Worm (Caenorhabditis elegans) whole organism, early embryonic: Measurements from ENCODE around the gene ZK945.7.

Experiments used
- B0310.2 ChIP-seq: sonication (generic microtip); optimal IDR thresholded peaks from 2 replicates; lab custom pipeline; 2016; ENCODE audit warnings: mild to moderate bottlenecking, missing genetic modification characterization, missing compliant biosample characterization
- F13C5.2 ChIP-seq: sonication (generic microtip); optimal IDR thresholded peaks from 2 replicates; lab custom pipeline; 2017; ENCODE audit warnings: mild to moderate bottlenecking, missing genetic modification characterization, inconsistent platforms, missing compliant biosample characterization
- aly-1 ChIP-seq: sonication (generic microtip); optimal IDR thresholded peaks from 2 replicates; lab custom pipeline; 2016; ENCODE audit warnings: missing genetic modification characterization, missing compliant biosample characterization
- ama-1 ChIP-seq: fragments of 150-350 bp; optimal IDR thresholded peaks from 2 replicates; lab custom pipeline; 2014
- ceh-13 ChIP-seq: fragments of 200-800 bp; sonication (Bioruptor generic); optimal IDR thresholded peaks from 2 replicates; lab custom pipeline; 2018; ENCODE audit warnings: mild to moderate bottlenecking, missing genetic modification characterization, missing compliant biosample characterization
- ceh-36 ChIP-seq: sonication (generic microtip); optimal IDR thresholded peaks from 2 replicates; lab custom pipeline; 2016; ENCODE audit warnings: missing genetic modification characterization, inconsistent platforms, missing compliant biosample characterization
- ets-7 ChIP-seq: sonication (generic microtip); optimal IDR thresholded peaks from 2 replicates; lab custom pipeline; 2016; ENCODE audit warnings: missing genotype, missing genetic modification characterization, missing compliant biosample characterization
- flt-1 ChIP-seq: fragments of 200-800 bp; sonication (Bioruptor generic); IDR thresholded peaks from 2 replicates; pipeline ENCODE4 v1.3.6; 2022; ENCODE audit warnings: missing genetic modification characterization, missing compliant biosample characterization
- hmbx-1 ChIP-seq: sonication (generic microtip); optimal IDR thresholded peaks from 2 replicates; lab custom pipeline; 2016; ENCODE audit warnings: mild to moderate bottlenecking, missing genetic modification characterization, missing compliant biosample characterization
- hmg-4 ChIP-seq: fragments of 200-800 bp; sonication (Bioruptor generic); optimal IDR thresholded peaks from 2 replicates; lab custom pipeline; 2018; ENCODE audit warnings: mild to moderate bottlenecking, missing genetic modification characterization, missing compliant biosample characterization
- hnd-1 ChIP-seq: sonication (generic microtip); optimal IDR thresholded peaks from 2 replicates; lab custom pipeline; 2016; ENCODE audit warnings: missing genetic modification characterization, missing compliant biosample characterization
- pes-1 ChIP-seq: fragments of 200-800 bp; sonication (Bioruptor generic); IDR thresholded peaks from 2 replicates; pipeline ENCODE4 v1.3.6; 2022; ENCODE audit warnings: missing genetic modification reagents, missing genetic modification characterization, missing compliant biosample characterization
- scrt-1 ChIP-seq: fragments of 200-800 bp; sonication (Bioruptor generic); IDR thresholded peaks from 2 replicates; pipeline ENCODE4 v1.3.6; 2022; ENCODE audit warnings: missing genetic modification characterization, missing compliant biosample characterization
- sea-1 ChIP-seq: fragments of 200-800 bp; sonication (Bioruptor generic); conservative IDR thresholded peaks from 2 replicates; pipeline ENCODE4 v1.3.6; 2022; ENCODE audit warnings: missing genetic modification characterization, missing compliant biosample characterization
- tbx-11 ChIP-seq: fragments of 200-800 bp; sonication (Bioruptor generic); IDR thresholded peaks from 2 replicates; pipeline ENCODE4 v1.3.6; 2022; ENCODE audit warnings: missing genetic modification characterization, missing compliant biosample characterization
- tbx-37 ChIP-seq: fragments of 200-800 bp; sonication (Bioruptor generic); conservative IDR thresholded peaks from 2 replicates; pipeline ENCODE4 v1.3.6; 2022; ENCODE audit warnings: missing genetic modification reagents, missing genetic modification characterization, missing compliant biosample characterization
- tra-4 ChIP-seq: sonication (generic microtip); optimal IDR thresholded peaks from 2 replicates; lab custom pipeline; 2017; ENCODE audit warnings: missing genetic modification characterization, missing compliant biosample characterization

Gene ZK945.7

ce11 chrII:10095224-10095623 is 13.1 kb downstream of the ZK945.7 start:
- TF ChIP-seq flt-1 (GFP tag; lab: Robert Waterston, UW) (no peak), B0310.2 (tag; lab: Kevin White, UChicago) (no peak), aly-1 (no peak), hmg-4 (GFP tag; lab: Kevin White, UChicago) (no peak), scrt-1 (GFP tag; lab: Robert Waterston, UW) (no peak), sea-1 (GFP tag; lab: Robert Waterston, UW) (no peak), hnd-1 (tag; lab: Kevin White, UChicago) (no peak), tra-4 (tag; lab: Kevin White, UChicago) (no peak), ceh-36 (tag; lab: Kevin White, UChicago) (no peak), tbx-11 (GFP tag; lab: Robert Waterston, UW) (no peak), F13C5.2 (tag; lab: Kevin White, UChicago) (no peak), ets-7 (tag; lab: Kevin White, UChicago) (no peak), ceh-13 (GFP tag; lab: Kevin White, UChicago) (no peak), hmbx-1 (no peak), tbx-37 (GFP tag; lab: Robert Waterston, UW) (no peak), pes-1 (GFP tag; lab: Robert Waterston, UW) (no peak), ama-1 (lab: Kevin White, UChicago) (no peak)

- no peak for TF ChIP-seq ets-7 (tag; lab: Kevin White, UChicago)
- TF ChIP-seq hnd-1 (tag; lab: Kevin White, UChicago), result no peak
- no peak for TF ChIP-seq scrt-1 (GFP tag; lab: Robert Waterston, UW)
- no peak for TF ChIP-seq hmbx-1
- TF ChIP-seq ceh-36 (tag; lab: Kevin White, UChicago), result no peak
- TF ChIP-seq tbx-11 (GFP tag; lab: Robert Waterston, UW), result no peak
Measured at ce11 chrII:10094190-10094923, 13.9 kb downstream of the ZK945.7 start, which contains the start of gene lact-2. Gene lact-2, plus strand, starts transcription at chrII:10094873.

DNA sequence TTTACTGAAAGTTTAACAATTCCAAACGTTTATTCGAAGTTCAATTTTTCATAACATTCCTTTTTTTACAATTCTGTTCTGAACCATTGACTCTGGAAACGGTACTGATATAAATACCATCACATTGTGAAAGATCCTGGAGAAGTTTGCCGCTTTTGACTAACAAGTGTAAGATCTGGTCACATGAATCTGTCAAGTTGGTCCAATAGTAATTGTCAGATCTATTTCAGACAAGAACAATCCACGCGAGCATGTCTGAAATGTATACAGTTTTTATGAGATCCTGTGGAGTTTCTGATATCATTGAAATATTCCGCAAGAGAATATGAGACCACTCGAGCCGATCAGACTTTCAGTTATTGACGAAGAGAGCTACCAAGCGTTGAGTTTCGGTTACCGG is 15.2 kb downstream of the ZK945.7 start:
- TF ChIP-seq hmbx-1 (no peak), ama-1 (lab: Kevin White, UChicago) (no peak), scrt-1 (GFP tag; lab: Robert Waterston, UW) (no peak), sea-1 (GFP tag; lab: Robert Waterston, UW) (no peak), F13C5.2 (tag; lab: Kevin White, UChicago) (no peak)

ce11 chrII:10084482-10084881 is 23.8 kb downstream of the ZK945.7 start:
- no peak for TF ChIP-seq scrt-1 (GFP tag; lab: Robert Waterston, UW)
- TF ChIP-seq hnd-1 (tag; lab: Kevin White, UChicago), result no peak
- no peak for TF ChIP-seq pes-1 (GFP tag; lab: Robert Waterston, UW)
- no peak for TF ChIP-seq flt-1 (GFP tag; lab: Robert Waterston, UW)
- no peak for TF ChIP-seq ets-7 (tag; lab: Kevin White, UChicago)
- no peak for TF ChIP-seq ama-1 (lab: Kevin White, UChicago)
- no peak for TF ChIP-seq F13C5.2 (tag; lab: Kevin White, UChicago)
- TF ChIP-seq aly-1, result no peak
- no peak for TF ChIP-seq ceh-13 (GFP tag; lab: Kevin White, UChicago)

ce11 chrII:10075794-10076193 is 32.5 kb downstream of the ZK945.7 start:
- no peak for TF ChIP-seq ceh-36 (tag; lab: Kevin White, UChicago)
- TF ChIP-seq pes-1 (GFP tag; lab: Robert Waterston, UW), result peak; percentile 49; the same call in 1 of the 2 replicates
- no peak for TF ChIP-seq scrt-1 (GFP tag; lab: Robert Waterston, UW)
- TF ChIP-seq B0310.2 (tag; lab: Kevin White, UChicago), result peak; percentile 29
- no peak for TF ChIP-seq aly-1
- TF ChIP-seq hmg-4 (GFP tag; lab: Kevin White, UChicago), result peak; percentile 67
- TF ChIP-seq sea-1 (GFP tag; lab: Robert Waterston, UW), result no peak
- no peak for TF ChIP-seq flt-1 (GFP tag; lab: Robert Waterston, UW)
- no peak for TF ChIP-seq ets-7 (tag; lab: Kevin White, UChicago)
- TF ChIP-seq ceh-13 (GFP tag; lab: Kevin White, UChicago), result no peak

- TF ChIP-seq tbx-11 (GFP tag; lab: Robert Waterston, UW) (no peak), tra-4 (tag; lab: Kevin White, UChicago) (no peak)
Measured at ce11 chrII:10073986-10074385, 34.3 kb downstream of the ZK945.7 start.

- TF ChIP-seq scrt-1 (GFP tag; lab: Robert Waterston, UW) (no peak), tbx-11 (GFP tag; lab: Robert Waterston, UW) (no peak), hmg-4 (GFP tag; lab: Kevin White, UChicago) (no peak), hnd-1 (tag; lab: Kevin White, UChicago) (no peak)
Measured at ce11 chrII:10067817-10068216, 40.5 kb downstream of the ZK945.7 start, which contains the start of gene die-1. Gene die-1, minus strand, starts transcription at chrII:10067917.

DNA sequence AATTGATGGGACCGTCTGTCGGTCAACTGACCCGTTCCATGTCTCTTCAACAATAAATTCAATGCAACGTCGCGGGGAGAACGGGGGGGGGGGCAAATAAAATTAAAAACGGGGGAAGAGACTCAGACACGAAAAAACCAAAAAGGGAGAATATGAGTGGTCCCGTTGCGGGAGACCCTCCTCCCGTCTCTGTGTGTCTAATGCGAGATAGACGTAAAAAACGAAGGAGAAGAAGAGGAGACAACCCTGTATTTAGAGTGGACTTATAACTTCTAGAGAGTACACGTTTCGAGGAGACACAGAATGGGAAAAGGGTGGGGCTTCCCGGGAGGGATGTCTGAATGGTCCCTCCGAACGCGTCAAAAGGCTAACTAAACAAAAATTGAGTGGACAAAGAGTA is 42.8 kb downstream of the ZK945.7 start:
- TF ChIP-seq B0310.2 (tag; lab: Kevin White, UChicago) (no peak), F13C5.2 (tag; lab: Kevin White, UChicago) (no peak), scrt-1 (GFP tag; lab: Robert Waterston, UW) (0 out of 2 replicates have a peak, but pooled peaks have one; percentile 43), flt-1 (GFP tag; lab: Robert Waterston, UW) (peak; percentile 49; the same call in 1 of the 2 replicates), ceh-36 (tag; lab: Kevin White, UChicago) (peak; percentile 5), hnd-1 (tag; lab: Kevin White, UChicago) (no peak), sea-1 (GFP tag; lab: Robert Waterston, UW) (0 out of 2 replicates have a peak, but pooled peaks have one; percentile 46), hmbx-1 (no peak), pes-1 (GFP tag; lab: Robert Waterston, UW) (peak; percentile 55), hmg-4 (GFP tag; lab: Kevin White, UChicago) (peak; percentile 83)
